Worm (Caenorhabditis elegans): ENCODE data around the gene irld-24.
A peak's percentile ranks its signal among the peaks of the same experiment; 100 is the strongest.

The irld-24 gene

DNA sequence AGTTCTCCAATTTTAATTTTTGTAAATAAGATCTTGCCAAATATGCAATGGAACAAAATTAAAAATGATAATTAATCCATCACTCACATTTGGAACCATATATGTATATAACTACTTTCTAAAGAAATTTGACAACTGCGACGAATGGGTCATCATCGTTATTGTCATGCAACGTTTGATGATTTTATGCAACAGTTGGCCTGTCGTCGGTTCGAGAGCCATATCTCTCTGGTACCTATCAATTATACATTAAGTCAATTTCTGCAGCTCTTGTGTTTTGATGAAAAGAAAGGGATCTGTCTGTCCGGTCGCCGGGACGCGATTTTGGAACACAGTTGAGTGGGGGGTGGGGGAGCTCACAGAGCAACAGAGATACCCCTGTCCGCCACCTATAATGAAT is 52.9 kb downstream of the irld-24 start:
- TF ChIP-seq hlh-1 (tag; optimal IDR thresholded peaks at IDR 0.05): peak; percentile 67
- TF ChIP-seq sem-2 (GFP tag; optimal IDR thresholded peaks at IDR 0.05): no peak
- TF ChIP-seq unc-39 (tag; optimal IDR thresholded peaks at IDR 0.05): no peak
- TF ChIP-seq unc-62 (GFP tag; optimal IDR thresholded peaks at IDR 0.05): peak; percentile 78

Data from whole organism, mixed stage, embryonic.